Worm (Caenorhabditis elegans) whole organism, L4 larva: ENCODE measurements around the gene F59A6.13.

ENCODE experiments used
- F10B5.3 ChIP-seq: sonication (generic microtip); optimal IDR thresholded peaks from 2 replicates; lab custom pipeline; 2016; ENCODE audit warnings: mild to moderate bottlenecking, missing genetic modification characterization, missing compliant biosample characterization
- F37D6.2 ChIP-seq: sonication (generic microtip); optimal IDR thresholded peaks from 2 replicates; lab custom pipeline; 2016; ENCODE audit warnings: mild to moderate bottlenecking, missing genetic modification characterization, missing compliant biosample characterization
- R02D3.7 ChIP-seq: fragments of 150-350 bp; sonication (generic microtip); optimal IDR thresholded peaks from 3 replicates; lab custom pipeline; 2014; ENCODE audit warnings: missing biosample characterization, missing genetic modification characterization
- Y48G9A.11 ChIP-seq: fragments of 200-800 bp; sonication (Bioruptor generic); IDR thresholded peaks from 2 replicates; pipeline ENCODE4 v1.3.6; 2022; ENCODE audit warnings: missing genetic modification reagents, missing genetic modification characterization, missing compliant biosample characterization
- ZK546.5 ChIP-seq, 2 experiments: sonication (generic microtip); optimal IDR thresholded peaks; 2 replicates each; lab custom pipeline; 2017; ENCODE audit warnings: missing biosample characterization in 2 of 2, missing genetic modification characterization in 2 of 2
- aha-1 ChIP-seq: fragments of 150-350 bp; peaks from one replicate; lab custom pipeline; 2014; ENCODE audit warnings: missing biosample characterization, missing genetic modification characterization
- ceh-32 ChIP-seq: sonication (generic microtip); optimal IDR thresholded peaks from 2 replicates; lab custom pipeline; 2016; ENCODE audit warnings: mild to moderate bottlenecking, missing genetic modification characterization, missing compliant biosample characterization; ENCODE audit not compliant: poor library complexity
- daf-19 ChIP-seq: fragments of 200-800 bp; sonication (Bioruptor generic); conservative IDR thresholded peaks from 2 replicates; pipeline ENCODE4 v1.3.6; 2022; ENCODE audit warnings: missing genetic modification characterization, missing compliant biosample characterization
- dmd-6 ChIP-seq: fragments of 200-800 bp; sonication (Bioruptor generic); IDR thresholded peaks from 2 replicates; pipeline ENCODE4 v1.3.6; 2022; ENCODE audit warnings: missing genetic modification reagents, missing genetic modification characterization, missing compliant biosample characterization
- dmd-9 ChIP-seq: fragments of 200-800 bp; sonication (Bioruptor generic); IDR thresholded peaks from 2 replicates; pipeline ENCODE4 v1.3.6; 2022; ENCODE audit warnings: missing genetic modification reagents, missing genetic modification characterization, missing compliant biosample characterization
- dpl-1 ChIP-seq: fragments of 150-350 bp; optimal IDR thresholded peaks from 2 replicates; lab custom pipeline; 2014; ENCODE audit warnings: missing biosample characterization, missing genetic modification reagents, missing genetic modification characterization
- dve-1 ChIP-seq: sonication (generic microtip); optimal IDR thresholded peaks from 2 replicates; lab custom pipeline; 2017; ENCODE audit warnings: antibody characterized with exemption, mild to moderate bottlenecking, missing genetic modification characterization, missing compliant biosample characterization; ENCODE audit not compliant: insufficient read depth
- egl-27 ChIP-seq: sonication (generic microtip); optimal IDR thresholded peaks from 3 replicates; lab custom pipeline; 2017; ENCODE audit warnings: missing biosample characterization, missing genetic modification reagents, missing genetic modification characterization
- fkh-10 ChIP-seq: fragments of 150-350 bp; optimal IDR thresholded peaks from 2 replicates; lab custom pipeline; 2014; ENCODE audit warnings: missing biosample characterization, missing genetic modification reagents, missing genetic modification characterization
- hif-1 ChIP-seq, 2 experiments: sonication (generic microtip); optimal IDR thresholded peaks; 2 replicates each; lab custom pipeline; 2016 to 2017; ENCODE audit warnings: missing compliant biosample characterization in 2 of 2, missing genetic modification characterization in 2 of 2, missing genetic modification reagents in 2 of 2, missing genotype in 2 of 2, mild to moderate bottlenecking in 1 of 2
- hmg-1.1 ChIP-seq: fragments of 200-800 bp; sonication (Bioruptor generic); IDR thresholded peaks from 2 replicates; pipeline ENCODE4 v1.3.6; 2022; ENCODE audit warnings: missing genetic modification reagents, missing genetic modification characterization, missing compliant biosample characterization
- jun-1 ChIP-seq: fragments of 150-350 bp; optimal IDR thresholded peaks from 2 replicates; lab custom pipeline; 2014; ENCODE audit warnings: missing biosample characterization, missing genetic modification reagents, missing genetic modification characterization
- lim-7 ChIP-seq: fragments of 200-800 bp; sonication (Bioruptor generic); IDR thresholded peaks from 2 replicates; pipeline ENCODE4 v1.3.6; 2022; ENCODE audit warnings: missing genetic modification characterization, missing compliant biosample characterization
- lin-13 ChIP-seq: fragments of 150-350 bp; optimal IDR thresholded peaks from 2 replicates; lab custom pipeline; 2014; ENCODE audit warnings: missing biosample characterization, missing genetic modification reagents, missing genetic modification characterization
- lin-39 ChIP-seq: fragments of 150-350 bp; optimal IDR thresholded peaks from 2 replicates; lab custom pipeline; 2014; ENCODE audit warnings: missing biosample characterization, missing genetic modification reagents, missing genetic modification characterization
- lsy-2 ChIP-seq, 2 experiments: fragments of 150-350 bp in 1 of 2; sonication (generic microtip) in 1 of 2; optimal IDR thresholded peaks; 2 replicates each; lab custom pipeline; 2014 to 2017; ENCODE audit warnings: missing biosample characterization in 2 of 2, missing genetic modification characterization in 2 of 2
- madf-5 ChIP-seq, 2 experiments: fragments of 200-800 bp; sonication (Bioruptor generic); IDR thresholded peaks; 2 replicates each; pipeline ENCODE4 v1.3.6; 2022; ENCODE audit warnings: missing compliant biosample characterization in 2 of 2, missing genetic modification characterization in 2 of 2
- mdl-1 ChIP-seq, 2 experiments: fragments of 150-350 bp in 1 of 2; sonication (generic microtip) in 1 of 2; optimal IDR thresholded peaks; 2 replicates each; lab custom pipeline; 2014 to 2017; ENCODE audit warnings: missing biosample characterization in 2 of 2, missing genetic modification characterization in 2 of 2
- mep-1 ChIP-seq: fragments of 150-350 bp; sonication (generic microtip); optimal IDR thresholded peaks from 3 replicates; lab custom pipeline; 2014; ENCODE audit warnings: missing biosample characterization, missing genetic modification characterization
- mes-2 ChIP-seq: sonication (generic microtip); optimal IDR thresholded peaks from 2 replicates; lab custom pipeline; 2016; ENCODE audit warnings: missing genotype, mild to moderate bottlenecking, missing genetic modification characterization, missing compliant biosample characterization; ENCODE audit not compliant: poor library complexity, severe bottlenecking
- nhr-111 ChIP-seq: fragments of 200-800 bp; sonication (Bioruptor generic); optimal IDR thresholded peaks from 2 replicates; lab custom pipeline; 2018; ENCODE audit warnings: mild to moderate bottlenecking, missing genetic modification characterization, missing compliant biosample characterization
- nhr-237 ChIP-seq: sonication (generic microtip); optimal IDR thresholded peaks from 2 replicates; lab custom pipeline; 2017; ENCODE audit warnings: missing biosample characterization, missing genetic modification characterization
- nhr-25 ChIP-seq: sonication (generic microtip); optimal IDR thresholded peaks from 2 replicates; lab custom pipeline; 2017; ENCODE audit warnings: missing genetic modification characterization, mild to moderate bottlenecking, missing compliant biosample characterization, antibody characterized with exemption, moderate library complexity, borderline replicate concordance; ENCODE audit not compliant: insufficient read depth
- nhr-42 ChIP-seq: fragments of 200-800 bp; sonication (Bioruptor generic); IDR thresholded peaks from 2 replicates; pipeline ENCODE4 v1.3.6; 2022; ENCODE audit warnings: missing genetic modification characterization, missing compliant biosample characterization
- rbr-2 ChIP-seq: sonication (generic microtip); optimal IDR thresholded peaks from 2 replicates; lab custom pipeline; 2016; ENCODE audit warnings: missing genotype, missing genetic modification characterization, missing compliant biosample characterization
- skn-1 ChIP-seq: fragments of 150-350 bp; optimal IDR thresholded peaks from 2 replicates; lab custom pipeline; 2014; ENCODE audit warnings: missing biosample characterization, missing genetic modification characterization
- snpc-1.2 ChIP-seq: fragments of 200-800 bp; sonication (Bioruptor generic); IDR thresholded peaks from 2 replicates; pipeline ENCODE4 v1.3.6; 2022; ENCODE audit warnings: missing genetic modification reagents, missing genetic modification characterization, missing compliant biosample characterization
- snpc-4 ChIP-seq: fragments of 150-350 bp; optimal IDR thresholded peaks from 2 replicates; lab custom pipeline; 2014; ENCODE audit warnings: missing biosample characterization, missing genetic modification characterization
- spr-1 ChIP-seq: sonication (generic microtip); optimal IDR thresholded peaks from 2 replicates; lab custom pipeline; 2016; ENCODE audit warnings: mild to moderate bottlenecking, missing genetic modification characterization, missing compliant biosample characterization
- spr-3 ChIP-seq: fragments of 200-800 bp; sonication (Bioruptor generic); optimal IDR thresholded peaks from 2 replicates; lab custom pipeline; 2018; ENCODE audit warnings: mild to moderate bottlenecking, missing genetic modification characterization, missing compliant biosample characterization
- unc-39 ChIP-seq: sonication (generic microtip); optimal IDR thresholded peaks from 2 replicates; lab custom pipeline; 2017; ENCODE audit warnings: missing biosample characterization, missing genetic modification characterization
- unc-62 ChIP-seq, 3 experiments: fragments of 150-350 bp in 1 of 3; sonication (generic microtip); optimal IDR thresholded peaks in 2 of 3; peaks in 1 of 3; 1 replicate in 1 of 3; 2 replicates in 2 of 3; lab custom pipeline; 2014 to 2017; ENCODE audit warnings: missing biosample characterization in 3 of 3, missing genetic modification characterization in 3 of 3, missing genetic modification reagents in 3 of 3, missing genotype in 1 of 3
- zfp-3 ChIP-seq: fragments of 200-800 bp; sonication (Bioruptor generic); conservative IDR thresholded peaks from 2 replicates; pipeline ENCODE4 v1.3.6; 2022; ENCODE audit warnings: missing genetic modification reagents, missing genetic modification characterization, missing compliant biosample characterization
- zip-2 ChIP-seq: fragments of 150-350 bp; optimal IDR thresholded peaks from 2 replicates; lab custom pipeline; 2014; ENCODE audit warnings: missing biosample characterization, missing genetic modification characterization
- ztf-7 ChIP-seq: fragments of 150-350 bp; optimal IDR thresholded peaks from 2 replicates; lab custom pipeline; 2014; ENCODE audit warnings: missing biosample characterization, missing genetic modification characterization

F59A6.13 gene

DNA sequence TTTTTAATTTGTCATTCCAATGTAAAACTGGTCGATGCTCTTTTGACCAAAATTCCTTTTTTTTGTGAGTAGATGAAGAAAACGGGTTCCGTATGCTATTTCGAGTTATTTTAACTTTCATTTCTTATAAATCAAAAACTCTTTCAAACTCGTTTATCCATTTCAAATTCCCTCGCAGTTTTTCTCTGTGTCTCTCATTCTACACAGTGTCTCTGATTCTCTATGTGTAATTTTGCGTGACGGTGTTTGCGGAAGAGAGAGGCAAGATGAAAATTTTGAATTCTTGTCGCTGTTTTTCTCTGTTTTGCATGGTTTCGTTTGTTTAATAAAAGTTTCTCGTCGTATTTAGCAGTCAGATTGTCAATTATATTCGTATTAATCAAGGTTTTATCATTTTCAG lies 23.5 kb upstream of the F59A6.13 start, which contains the start of gene citk-2 (continued):
- no peak for TF ChIP-seq egl-27 (tag; lab: Kevin White, UChicago)
- TF ChIP-seq zip-2 (tag; lab: Kevin White, UChicago), result peak; percentile 42
- no peak for TF ChIP-seq madf-5 (GFP tag; IDR thresholded peaks at IDR 0.05; lab: Robert Waterston, UW)
- no peak for TF ChIP-seq lin-13 (GFP tag; lab: Kevin White, UChicago)
- peak; percentile 84 for TF ChIP-seq nhr-42 (GFP tag; lab: Robert Waterston, UW)
- no peak for TF ChIP-seq ceh-32 (tag; lab: Kevin White, UChicago)
- TF ChIP-seq mes-2, result peak; percentile 93
- TF ChIP-seq ZK546.5 (tag; optimal IDR thresholded peaks at IDR 0.05; lab: Kevin White, UChicago), result no peak
- no peak for TF ChIP-seq mep-1 (tag; lab: Kevin White, UChicago)
- TF ChIP-seq dmd-6 (GFP tag; lab: Robert Waterston, UW), result peak; percentile 62
- TF ChIP-seq spr-3, result peak; percentile 47
- no peak for TF ChIP-seq daf-19
- TF ChIP-seq nhr-111 (GFP tag; lab: Kevin White, UChicago), result no peak
- TF ChIP-seq rbr-2 (tag; lab: Kevin White, UChicago), result no peak
- TF ChIP-seq lin-39, result no peak
- no peak for TF ChIP-seq lsy-2 (tag; optimal IDR thresholded peaks at IDR 0.05; lab: Kevin White, UChicago)
- peak in 1 of 2 experiments; percentile 34 for TF ChIP-seq hif-1 (tag; optimal IDR thresholded peaks at IDR 0.05; lab: Kevin White, UChicago)
- no peak for TF ChIP-seq ztf-7
- peak; percentile 57 for TF ChIP-seq jun-1 (tag; lab: Kevin White, UChicago)
- TF ChIP-seq hmg-1.1 (GFP tag; lab: Robert Waterston, UW), result peak; percentile 90
- no peak for TF ChIP-seq skn-1 (tag; lab: Kevin White, UChicago)
- TF ChIP-seq R02D3.7, result no peak
- peak; percentile 26 for TF ChIP-seq nhr-25 (tag; lab: Kevin White, UChicago)
- no peak for TF ChIP-seq mdl-1 (tag; optimal IDR thresholded peaks at IDR 0.05; lab: Kevin White, UChicago)
- TF ChIP-seq unc-62 (GFP tag; optimal IDR thresholded peaks at IDR 0.05 in 1 of 2; lab: Kevin White, UChicago), result peak in 1 of 2 experiments; percentile 91
- no peak for TF ChIP-seq unc-62 (tag; optimal IDR thresholded peaks at IDR 0.05; lab: Kevin White, UChicago)
- no peak for TF ChIP-seq snpc-1.2 (GFP tag; lab: Robert Waterston, UW)
- TF ChIP-seq lim-7, result no peak
- TF ChIP-seq unc-39, result no peak

DNA sequence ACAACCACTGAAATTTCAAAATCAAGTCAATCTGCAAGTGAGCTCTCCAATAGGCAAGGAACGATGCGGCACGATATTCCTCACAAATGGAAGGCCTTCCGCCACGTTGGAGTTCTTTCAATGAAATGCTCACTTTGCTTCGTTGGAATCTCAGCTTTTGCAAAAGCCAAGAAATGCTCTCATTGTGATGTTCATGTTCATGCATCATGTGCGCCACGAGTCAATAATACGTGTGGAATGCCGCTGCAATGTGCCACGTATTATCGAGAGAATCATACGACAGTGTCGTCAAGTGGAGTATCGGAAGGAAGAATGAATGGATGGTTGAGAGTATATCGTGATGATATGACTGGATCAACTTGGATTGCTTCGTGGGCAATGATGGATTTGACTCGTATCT lies 20.7 kb upstream of the F59A6.13 start:
- TF ChIP-seq F37D6.2 (tag; lab: Kevin White, UChicago) (no peak), spr-1 (tag; lab: Kevin White, UChicago) (no peak), snpc-4 (tag; lab: Kevin White, UChicago) (no peak)
- TF ChIP-seq, all 104 proteins: peak for 0

DNA sequence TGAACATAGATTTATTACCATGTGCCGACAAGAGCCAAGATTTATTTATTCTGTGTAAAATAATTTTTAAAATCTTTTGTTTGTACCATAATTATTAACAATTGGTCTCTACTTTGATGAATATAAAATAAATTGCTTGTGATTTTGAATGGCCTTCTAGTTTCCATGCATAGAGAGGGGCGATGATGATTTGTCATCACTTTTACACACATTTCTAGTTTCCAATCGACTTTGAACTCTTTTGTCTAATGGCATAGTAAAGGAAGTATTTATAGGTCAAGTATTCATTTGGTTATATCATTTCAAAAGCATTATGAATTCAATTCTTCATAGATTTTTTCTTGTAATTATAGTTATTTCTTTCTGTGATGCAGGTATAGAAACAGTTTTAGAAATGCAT lies 18.9 kb upstream of the F59A6.13 start, which contains the start of gene F59A6.10:
Gene F59A6.10, plus strand, starts transcription at position 301 of the 400 bp plus-strand sequence.
- TF ChIP-seq Y48G9A.11 (GFP tag; lab: Robert Waterston, UW) (no peak), F10B5.3 (tag; lab: Kevin White, UChicago) (no peak), aha-1 (tag; lab: Kevin White, UChicago) (no peak), nhr-237 (no peak), spr-1 (tag; lab: Kevin White, UChicago) (no peak), dpl-1 (GFP tag; lab: Kevin White, UChicago) (no peak), fkh-10 (no peak), dve-1 (no peak), zfp-3 (GFP tag; lab: Robert Waterston, UW) (no peak), dmd-9 (GFP tag; lab: Robert Waterston, UW) (no peak)
